Worm (Caenorhabditis elegans) whole organism, L2 larva: Measurements from ENCODE around the gene D1046.18.

Experiments
- R02D3.7 ChIP-seq: fragments of 150-350 bp; optimal IDR thresholded peaks from 2 replicates; lab custom pipeline; 2014; ENCODE audit warnings: missing biosample characterization, missing genetic modification characterization
- aly-2 ChIP-seq: fragments of 150-350 bp; optimal IDR thresholded peaks from 2 replicates; lab custom pipeline; 2014; ENCODE audit warnings: missing biosample characterization, missing genetic modification characterization
- egl-27 ChIP-seq: sonication (generic microtip); optimal IDR thresholded peaks from 3 replicates; lab custom pipeline; 2017; ENCODE audit warnings: missing biosample characterization, missing genetic modification reagents, missing genetic modification characterization
- lin-39 ChIP-seq: fragments of 150-350 bp; optimal IDR thresholded peaks from 2 replicates; lab custom pipeline; 2014; ENCODE audit warnings: missing biosample characterization, missing genetic modification reagents, missing genetic modification characterization
- nhr-10 ChIP-seq: sonication (generic microtip); optimal IDR thresholded peaks from 2 replicates; lab custom pipeline; 2017; ENCODE audit warnings: missing biosample characterization, missing genetic modification characterization
- nhr-11 ChIP-seq: fragments of 150-350 bp; optimal IDR thresholded peaks from 2 replicates; lab custom pipeline; 2014; ENCODE audit warnings: missing biosample characterization, missing genetic modification characterization
- nhr-12 ChIP-seq: fragments of 150-350 bp; optimal IDR thresholded peaks from 2 replicates; lab custom pipeline; 2014; ENCODE audit warnings: missing biosample characterization, missing genetic modification characterization
- nhr-237 ChIP-seq: fragments of 150-350 bp; optimal IDR thresholded peaks from 2 replicates; lab custom pipeline; 2014; ENCODE audit warnings: missing biosample characterization, missing genetic modification characterization
- nhr-25 ChIP-seq: fragments of 150-350 bp; sonication (generic microtip); optimal IDR thresholded peaks from 3 replicates; lab custom pipeline; 2014; ENCODE audit warnings: missing biosample characterization, missing genetic modification characterization
- nhr-6 ChIP-seq: fragments of 150-350 bp; optimal IDR thresholded peaks from 2 replicates; lab custom pipeline; 2014; ENCODE audit warnings: missing biosample characterization, missing genetic modification characterization
- nhr-77 ChIP-seq: fragments of 150-350 bp; optimal IDR thresholded peaks from 2 replicates; lab custom pipeline; 2014; ENCODE audit warnings: missing biosample characterization, missing genetic modification characterization
- unc-39 ChIP-seq: fragments of 150-350 bp; optimal IDR thresholded peaks from 2 replicates; lab custom pipeline; 2014; ENCODE audit warnings: missing biosample characterization, missing genetic modification characterization
- unc-62 ChIP-seq: fragments of 150-350 bp; optimal IDR thresholded peaks from 2 replicates; lab custom pipeline; 2014; ENCODE audit warnings: missing biosample characterization, missing genetic modification reagents, missing genetic modification characterization
- ztf-1 ChIP-seq: fragments of 200-800 bp; sonication (Bioruptor generic); conservative IDR thresholded peaks from 2 replicates; pipeline ENCODE4 v1.3.6; 2022; ENCODE audit warnings: missing genetic modification characterization, missing compliant biosample characterization

- no peak for TF ChIP-seq nhr-6 (tag; lab: Kevin White, UChicago)
- TF ChIP-seq nhr-77 (tag; lab: Kevin White, UChicago), result no peak
- no peak for TF ChIP-seq aly-2 (tag; lab: Kevin White, UChicago)
- TF ChIP-seq ztf-1 (GFP tag; lab: Robert Waterston, UW), result no peak
- no peak for TF ChIP-seq lin-39
- no peak for TF ChIP-seq egl-27 (tag; lab: Kevin White, UChicago)
- no peak for TF ChIP-seq nhr-25 (tag; lab: Kevin White, UChicago)
- TF ChIP-seq nhr-10 (tag; lab: Kevin White, UChicago), result no peak
- no peak for TF ChIP-seq unc-39 (tag; lab: Kevin White, UChicago)
- TF ChIP-seq unc-62 (GFP tag; lab: Kevin White, UChicago), result no peak
- no peak for TF ChIP-seq nhr-12 (tag; lab: Kevin White, UChicago)
- TF ChIP-seq nhr-237 (tag; lab: Kevin White, UChicago), result no peak
- TF ChIP-seq R02D3.7, result no peak
- TF ChIP-seq nhr-11 (tag; lab: Kevin White, UChicago), result no peak
These were observed 26.1 kb downstream of the D1046.18 start, which contains the start of gene tpra-1 for ce11 chrIV:8956189-8956588.
